Worm (Caenorhabditis elegans) whole organism, L2 larva: ENCODE data around the gene aakg-1.

ENCODE experiments used
- ama-1 ChIP-seq: fragments of 150-350 bp; optimal IDR thresholded peaks from 2 replicates; lab custom pipeline; 2018; ENCODE audit warnings: inconsistent platforms
- unc-55 ChIP-seq: fragments of 150-350 bp; sonication (generic microtip); optimal IDR thresholded peaks from 3 replicates; lab custom pipeline; 2014; ENCODE audit warnings: missing biosample characterization, missing genetic modification reagents, missing genetic modification characterization

- TF ChIP-seq ama-1 (lab: Kevin White, UChicago) (no peak), unc-55 (GFP tag; lab: Kevin White, UChicago) (no peak)
Observed at ce11 chrIII:12510505-12510904, 64.7 kb downstream of the aakg-1 start.
